Fruit fly (Drosophila melanogaster) whole organism, embryonic: ENCODE data around the gene CG31418.
A peak's percentile ranks its signal among the peaks of the same experiment; 100 is the strongest.

Experiments
- B-H1 ChIP-seq: fragments of 200-800 bp; sonication (Bioruptor generic); IDR thresholded peaks from 3 replicates; pipeline ENCODE4 v1.3.6; 2022; ENCODE audit warnings: missing biosample characterization, missing genetic modification characterization
- CG10462 ChIP-seq: fragments of 200-800 bp; sonication (Bioruptor generic); optimal IDR thresholded peaks from 2 replicates; lab custom pipeline; 2016; ENCODE audit warnings: missing biosample characterization, missing genetic modification characterization
- CG12155 ChIP-seq: fragments of 200-800 bp; sonication (Bioruptor generic); optimal IDR thresholded peaks from 3 replicates; lab custom pipeline; 2016; ENCODE audit warnings: missing biosample characterization, missing genetic modification characterization
- CG12299 ChIP-seq: fragments of 200-800 bp; sonication (Bioruptor generic); optimal IDR thresholded peaks from 2 replicates; lab custom pipeline; 2018; ENCODE audit warnings: missing biosample characterization, mild to moderate bottlenecking, missing genetic modification characterization
- CG12769 ChIP-seq: fragments of 200-800 bp; sonication (Bioruptor generic); optimal IDR thresholded peaks from 2 replicates; lab custom pipeline; 2019; ENCODE audit warnings: missing biosample characterization, mild to moderate bottlenecking, missing genetic modification characterization, moderate library complexity
- CG13123 ChIP-seq: fragments of 200-800 bp; sonication (Bioruptor generic); optimal IDR thresholded peaks from 2 replicates; lab custom pipeline; 2016; ENCODE audit warnings: missing biosample characterization, missing genetic modification characterization
- CG14441 ChIP-seq: fragments of 200-800 bp; sonication (Bioruptor generic); IDR thresholded peaks from 2 replicates; pipeline ENCODE4 v1.3.6; 2022; ENCODE audit warnings: missing biosample characterization, missing genetic modification characterization
- CG15269 ChIP-seq: fragments of 200-800 bp; sonication (Bioruptor generic); optimal IDR thresholded peaks from 2 replicates; lab custom pipeline; 2018; ENCODE audit warnings: missing biosample characterization, mild to moderate bottlenecking, missing genetic modification characterization, moderate library complexity
- CG1792 ChIP-seq: fragments of 200-800 bp; sonication (Bioruptor generic); optimal IDR thresholded peaks from 2 replicates; lab custom pipeline; 2016; ENCODE audit warnings: missing biosample characterization, missing genetic modification characterization
- CG2120 ChIP-seq: fragments of 200-800 bp; sonication (Bioruptor generic); optimal IDR thresholded peaks from 3 replicates; lab custom pipeline; 2016; ENCODE audit warnings: missing biosample characterization, missing genetic modification characterization
- CG2875 ChIP-seq: fragments of 200-800 bp; sonication (Bioruptor generic); optimal IDR thresholded peaks from 2 replicates; lab custom pipeline; 2017; ENCODE audit warnings: missing biosample characterization, mild to moderate bottlenecking, missing genetic modification characterization, missing genetic modification reagents
- CG3281 ChIP-seq: fragments of 200-800 bp; sonication (Bioruptor generic); optimal IDR thresholded peaks from 3 replicates; lab custom pipeline; 2017; ENCODE audit warnings: missing biosample characterization, mild to moderate bottlenecking, missing genetic modification characterization
- CG4282 ChIP-seq: fragments of 200-800 bp; sonication (Bioruptor generic); optimal IDR thresholded peaks from 2 replicates; lab custom pipeline; 2016; ENCODE audit warnings: missing biosample characterization, missing genetic modification characterization
- CG4730 ChIP-seq: fragments of 200-800 bp; sonication (Bioruptor generic); IDR thresholded peaks from 2 replicates; pipeline ENCODE4 v1.3.6; 2022; ENCODE audit warnings: missing biosample characterization, missing genetic modification characterization
- CG5953 ChIP-seq: fragments of 200-800 bp; sonication (Bioruptor generic); IDR thresholded peaks from 2 replicates; pipeline ENCODE4 v1.3.6; 2022; ENCODE audit warnings: missing biosample characterization, missing genetic modification characterization
- CG6689 ChIP-seq: fragments of 200-800 bp; sonication (Bioruptor generic); IDR thresholded peaks from 2 replicates; pipeline ENCODE4 v1.3.6; 2022; ENCODE audit warnings: missing biosample characterization, missing genetic modification characterization
- CG7357 ChIP-seq: fragments of 200-800 bp; sonication (Bioruptor generic); IDR thresholded peaks from 3 replicates; pipeline ENCODE4 v1.3.6; 2022; ENCODE audit warnings: missing biosample characterization, missing genetic modification characterization
- CG7928 ChIP-seq: fragments of 200-800 bp; sonication (Bioruptor generic); optimal IDR thresholded peaks from 2 replicates; lab custom pipeline; 2017; ENCODE audit warnings: missing biosample characterization, mild to moderate bottlenecking, missing genetic modification characterization
- CG8089 ChIP-seq: fragments of 200-800 bp; sonication (Bioruptor generic); optimal IDR thresholded peaks from 3 replicates; lab custom pipeline; 2016; ENCODE audit warnings: missing biosample characterization, missing genetic modification characterization
- CHES-1-like ChIP-seq: fragments of 200-800 bp; sonication (Bioruptor generic); optimal IDR thresholded peaks from 2 replicates; lab custom pipeline; 2016; ENCODE audit warnings: missing biosample characterization, missing genetic modification characterization
- Dip2 ChIP-seq: fragments of 200-800 bp; sonication (Bioruptor generic); IDR thresholded peaks from 2 replicates; pipeline ENCODE4 v1.3.6; 2022; ENCODE audit warnings: missing biosample characterization, missing genetic modification characterization
- Dref ChIP-seq: fragments of 200-800 bp; sonication (Bioruptor generic); IDR thresholded peaks from 2 replicates; pipeline ENCODE4 v1.3.6; 2022; ENCODE audit warnings: missing biosample characterization, missing genetic modification characterization
- ERR ChIP-seq: fragments of 200-800 bp; sonication (Bioruptor generic); optimal IDR thresholded peaks from 2 replicates; lab custom pipeline; 2016; ENCODE audit warnings: missing biosample characterization, missing genetic modification characterization
- GATAe ChIP-seq: fragments of 200-800 bp; sonication (Bioruptor generic); conservative IDR thresholded peaks from 2 replicates; pipeline ENCODE4 v1.3.6; 2022; ENCODE audit warnings: missing biosample characterization, missing genetic modification characterization
- H15 ChIP-seq: fragments of 200-800 bp; sonication (Bioruptor generic); IDR thresholded peaks from 3 replicates; pipeline ENCODE4 v1.3.6; 2022; ENCODE audit warnings: missing biosample characterization, missing genetic modification characterization
- HLHmδ ChIP-seq: fragments of 200-800 bp; sonication (Bioruptor generic); optimal IDR thresholded peaks from 2 replicates; lab custom pipeline; 2018; ENCODE audit warnings: missing biosample characterization, mild to moderate bottlenecking, missing genetic modification characterization, moderate library complexity
- Hmx ChIP-seq: fragments of 200-800 bp; sonication (Bioruptor generic); optimal IDR thresholded peaks from 2 replicates; lab custom pipeline; 2016; ENCODE audit warnings: missing biosample characterization, missing genetic modification characterization
- Hr51 ChIP-seq, 2 experiments: fragments of 200-800 bp; sonication (Bioruptor generic); optimal IDR thresholded peaks; 2 replicates in 1 of 2; 3 replicates in 1 of 2; lab custom pipeline; 2016 to 2018; ENCODE audit warnings: missing biosample characterization in 2 of 2, missing genetic modification characterization in 2 of 2, mild to moderate bottlenecking in 1 of 2, moderate library complexity in 1 of 2
- Meics ChIP-seq: fragments of 200-800 bp; sonication (Bioruptor generic); optimal IDR thresholded peaks from 2 replicates; lab custom pipeline; 2017; ENCODE audit warnings: missing biosample characterization, mild to moderate bottlenecking, missing genetic modification characterization
- Optix ChIP-seq: fragments of 200-800 bp; sonication (Bioruptor generic); IDR thresholded peaks from 3 replicates; pipeline ENCODE4 v1.3.6; 2022; ENCODE audit warnings: missing biosample characterization, missing genetic modification characterization
- Poxn ChIP-seq: fragments of 200-800 bp; sonication (Bioruptor generic); IDR thresholded peaks from 2 replicates; pipeline ENCODE4 v1.3.6; 2022; ENCODE audit warnings: missing biosample characterization, missing genetic modification characterization
- Sin3A ChIP-seq: fragments of >200 bp; optimal IDR thresholded peaks from 2 replicates; lab custom pipeline; 2018
- Spps ChIP-seq: fragments of 200-800 bp; sonication (Bioruptor generic); optimal IDR thresholded peaks from 2 replicates; lab custom pipeline; 2018; ENCODE audit warnings: missing biosample characterization, mild to moderate bottlenecking, missing genetic modification characterization
- Stat92E ChIP-seq, 3 experiments: fragments of >200 bp in 2 of 3; fragments of 200-800 bp in 1 of 3; sonication (Bioruptor generic) in 1 of 3; optimal IDR thresholded peaks; 2 replicates each; lab custom pipeline; 2017 to 2019; ENCODE audit warnings: missing biosample characterization in 3 of 3, missing genetic modification characterization in 3 of 3, mild to moderate bottlenecking in 1 of 3, moderate library complexity in 1 of 3
- Trl ChIP-seq, 3 experiments: fragments of >200 bp in 2 of 3; fragments of 200-800 bp in 1 of 3; sonication (Bioruptor generic) in 1 of 3; optimal IDR thresholded peaks; 2 replicates in 1 of 3; 3 replicates in 2 of 3; lab custom pipeline; 2016 to 2017; ENCODE audit warnings: missing biosample characterization in 1 of 3, missing genetic modification characterization in 1 of 3
- Xrp1 ChIP-seq: fragments of 200-800 bp; sonication (Bioruptor generic); IDR thresholded peaks from 2 replicates; pipeline ENCODE4 v1.3.6; 2022; ENCODE audit warnings: missing biosample characterization, missing genetic modification characterization
- btn ChIP-seq: fragments of 200-800 bp; sonication (Bioruptor generic); optimal IDR thresholded peaks from 2 replicates; lab custom pipeline; 2016; ENCODE audit warnings: missing biosample characterization, missing genetic modification characterization
- chif ChIP-seq, 2 experiments: fragments of 200-800 bp; sonication (Bioruptor generic); optimal IDR thresholded peaks; 3 replicates each; lab custom pipeline; 2016; ENCODE audit warnings: missing biosample characterization in 2 of 2, missing genetic modification characterization in 2 of 2
- crp ChIP-seq, 2 experiments: fragments of 200-800 bp; sonication (Bioruptor generic); optimal IDR thresholded peaks; 2 replicates in 1 of 2; 3 replicates in 1 of 2; lab custom pipeline; 2017; ENCODE audit warnings: missing biosample characterization in 2 of 2, missing genetic modification characterization in 2 of 2, mild to moderate bottlenecking in 1 of 2, moderate library complexity in 1 of 2
- exex ChIP-seq: fragments of 200-800 bp; sonication (Bioruptor generic); optimal IDR thresholded peaks from 4 replicates; lab custom pipeline; 2018; ENCODE audit warnings: missing biosample characterization, mild to moderate bottlenecking, missing genetic modification characterization, moderate library complexity
- fru ChIP-seq: fragments of >200 bp; optimal IDR thresholded peaks from 2 replicates; lab custom pipeline; 2017
- gfzf ChIP-seq: fragments of 200-800 bp; sonication (Bioruptor generic); optimal IDR thresholded peaks from 2 replicates; lab custom pipeline; 2016; ENCODE audit warnings: missing biosample characterization, mild to moderate bottlenecking, missing genetic modification characterization, moderate library complexity
- gro ChIP-seq: fragments of 200-800 bp; sonication (Bioruptor generic); optimal IDR thresholded peaks from 2 replicates; lab custom pipeline; 2016; ENCODE audit warnings: missing biosample characterization, missing genetic modification characterization
- ind ChIP-seq: fragments of 200-800 bp; sonication (Bioruptor generic); optimal IDR thresholded peaks from 3 replicates; lab custom pipeline; 2016; ENCODE audit warnings: missing biosample characterization, missing genetic modification characterization
- kay ChIP-seq: fragments of 200-800 bp; sonication (Bioruptor generic); optimal IDR thresholded peaks from 2 replicates; lab custom pipeline; 2016; ENCODE audit warnings: missing biosample characterization, missing genetic modification characterization
- knrl ChIP-seq: fragments of 200-800 bp; sonication (Bioruptor generic); IDR thresholded peaks from 3 replicates; pipeline ENCODE4 v1.3.6; 2022; ENCODE audit warnings: missing biosample characterization, missing genetic modification characterization; ENCODE audit not compliant: partially characterized antibody
- lab ChIP-seq: fragments of 200-800 bp; sonication (Bioruptor generic); optimal IDR thresholded peaks from 3 replicates; lab custom pipeline; 2017; ENCODE audit warnings: missing biosample characterization, missing genetic modification characterization, mild to moderate bottlenecking, moderate library complexity, missing genetic modification reagents
- lilli ChIP-seq: fragments of 200-800 bp; sonication (Bioruptor generic); optimal IDR thresholded peaks from 3 replicates; lab custom pipeline; 2016; ENCODE audit warnings: missing biosample characterization, missing genetic modification characterization
- lola ChIP-seq, 3 experiments: fragments of >200 bp in 2 of 3; fragments of 200-800 bp in 1 of 3; sonication (Bioruptor generic) in 1 of 3; optimal IDR thresholded peaks; 2 replicates each; lab custom pipeline; 2017 to 2019; ENCODE audit warnings: missing biosample characterization in 3 of 3, missing genetic modification characterization in 3 of 3, mild to moderate bottlenecking in 1 of 3, moderate library complexity in 1 of 3
- repo ChIP-seq: fragments of 200-800 bp; sonication (Bioruptor generic); optimal IDR thresholded peaks from 2 replicates; lab custom pipeline; 2016; ENCODE audit warnings: missing biosample characterization, missing genetic modification characterization
- vfl ChIP-seq: fragments of 200-800 bp; sonication (Bioruptor generic); optimal IDR thresholded peaks from 2 replicates; lab custom pipeline; 2016; ENCODE audit warnings: missing biosample characterization, missing genetic modification characterization
- z ChIP-seq: fragments of 200-800 bp; sonication (Bioruptor generic); IDR thresholded peaks from 3 replicates; pipeline ENCODE4 v1.3.6; 2022; ENCODE audit warnings: missing biosample characterization, missing genetic modification characterization

The CG31418 gene

DNA sequence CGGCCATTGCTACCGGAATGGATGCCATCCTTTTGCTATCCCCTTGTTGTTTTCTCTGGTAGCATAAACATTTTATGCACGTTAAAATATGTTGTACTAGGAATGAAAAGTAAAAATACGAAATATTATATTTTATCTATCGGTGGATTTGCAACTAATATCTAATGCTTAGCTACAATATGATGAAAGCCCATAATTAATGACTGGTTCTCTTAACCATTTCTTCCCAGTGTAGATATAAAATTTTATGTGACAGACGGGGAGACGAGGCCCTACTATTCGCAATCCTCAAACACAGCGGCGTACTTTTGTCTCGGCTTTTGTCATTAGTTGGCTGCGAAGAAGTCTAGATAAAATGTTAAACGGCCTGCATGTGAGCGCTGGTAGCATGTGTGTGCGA lies 46.7 kb upstream of the CG31418 start (continued):
- TF ChIP-seq CG4730 (GFP tag; lab: Robert Waterston, UW): no peak
- peak; percentile 30 for TF ChIP-seq CG3281 (GFP tag; lab: Kevin White, UChicago)
- no peak for TF ChIP-seq ind (GFP tag; lab: Kevin White, UChicago)
- no peak for TF ChIP-seq CG12299 (tag; lab: Kevin White, UChicago)
- TF ChIP-seq Hr51 (GFP tag; optimal IDR thresholded peaks at IDR 0.05; lab: Kevin White, UChicago): peak in 1 of 2 experiments; percentile 40
- peak; percentile 16 for TF ChIP-seq lilli (GFP tag; lab: Kevin White, UChicago)
- no peak for TF ChIP-seq B-H1 (GFP tag; lab: Robert Waterston, UW)
- no peak for TF ChIP-seq chif (GFP tag; optimal IDR thresholded peaks at IDR 0.05; lab: Kevin White, UChicago)
- TF ChIP-seq gro (GFP tag; lab: Kevin White, UChicago): no peak
- TF ChIP-seq CG8089 (GFP tag; lab: Kevin White, UChicago): no peak
- TF ChIP-seq CG12769 (tag; lab: Kevin White, UChicago): peak; percentile 14
- no peak for TF ChIP-seq CG14441 (GFP tag; lab: Robert Waterston, UW)
- TF ChIP-seq Xrp1 (GFP tag; lab: Robert Waterston, UW): no peak
- no peak for TF ChIP-seq kay (GFP tag; lab: Kevin White, UChicago)
- TF ChIP-seq lola (GFP tag; optimal IDR thresholded peaks at IDR 0.05; lab: Kevin White, UChicago): no peak
- no peak for TF ChIP-seq Stat92E (GFP tag; optimal IDR thresholded peaks at IDR 0.05; lab: Kevin White, UChicago)
- no peak for TF ChIP-seq CG2875 (GFP tag; lab: Kevin White, UChicago)
- no peak for TF ChIP-seq CG10462 (GFP tag; lab: Kevin White, UChicago)
- no peak for TF ChIP-seq CG4282 (GFP tag; lab: Kevin White, UChicago)
- no peak for TF ChIP-seq H15 (GFP tag; lab: Robert Waterston, UW)
- TF ChIP-seq vfl (GFP tag; lab: Kevin White, UChicago): no peak
- no peak for TF ChIP-seq Dip2 (GFP tag; lab: Robert Waterston, UW)
- no peak for TF ChIP-seq Optix (GFP tag; lab: Robert Waterston, UW)
- TF ChIP-seq lab (GFP tag; lab: Kevin White, UChicago): peak; percentile 50
- TF ChIP-seq repo (GFP tag; lab: Kevin White, UChicago): no peak
- TF ChIP-seq GATAe: no peak
- TF ChIP-seq CG7357 (GFP tag; lab: Robert Waterston, UW): no peak
- TF ChIP-seq CG13123 (GFP tag; lab: Kevin White, UChicago): no peak
- no peak for TF ChIP-seq btn
- no peak for TF ChIP-seq Spps (tag; lab: Kevin White, UChicago)
- no peak for TF ChIP-seq CHES-1-like (GFP tag; lab: Kevin White, UChicago)
- no peak for TF ChIP-seq Poxn (GFP tag; lab: Robert Waterston, UW)
- no peak for TF ChIP-seq z (GFP tag; lab: Robert Waterston, UW)
- TF ChIP-seq CG7928 (GFP tag; lab: Kevin White, UChicago): no peak
- TF ChIP-seq CG2120: peak; percentile 50
- no peak for TF ChIP-seq Dref (GFP tag; lab: Robert Waterston, UW)
- TF ChIP-seq fru (lab: Kevin White, UChicago): no peak
- no peak for TF ChIP-seq HLHmδ (GFP tag; lab: Kevin White, UChicago)
- TF ChIP-seq Meics: peak; percentile 18
- TF ChIP-seq Trl (optimal IDR thresholded peaks at IDR 0.05; lab: Kevin White, UChicago): no peak
- no peak for TF ChIP-seq Trl (GFP tag; optimal IDR thresholded peaks at IDR 0.05; lab: Kevin White, UChicago)
- TF ChIP-seq CG1792 (GFP tag; lab: Kevin White, UChicago): no peak
- no peak for TF ChIP-seq crp (GFP tag; optimal IDR thresholded peaks at IDR 0.05; lab: Kevin White, UChicago)
- TF ChIP-seq knrl (GFP tag; lab: Robert Waterston, UW): no peak
- TF ChIP-seq CG15269 (tag; lab: Kevin White, UChicago): peak; percentile 7
- no peak for TF ChIP-seq ERR (GFP tag; lab: Kevin White, UChicago)
- no peak for TF ChIP-seq CG5953
- no peak for TF ChIP-seq exex (tag; lab: Kevin White, UChicago)
- TF ChIP-seq CG12155 (GFP tag; lab: Kevin White, UChicago): no peak
- no peak for TF ChIP-seq CG6689 (GFP tag; lab: Robert Waterston, UW)
- no peak for TF ChIP-seq Sin3A (lab: Kevin White, UChicago)
- TF ChIP-seq gfzf (GFP tag; lab: Kevin White, UChicago): no peak
- no peak for TF ChIP-seq Hmx (GFP tag; lab: Kevin White, UChicago)
